Fruit fly (Drosophila melanogaster) S2 (cell line): ENCODE measurements around the gene Ubr3.

Source experiments
- CG8478 ChIP-seq: fragments of >200 bp; optimal IDR thresholded peaks from 2 replicates; lab custom pipeline; 2018
- CTCF ChIP-seq, 2 experiments: fragments of >200 bp; optimal IDR thresholded peaks; 2 replicates each; lab custom pipeline; 2018

Gene Ubr3

dm6 chrX:7975516-7976257 is 40.0 kb downstream of the Ubr3 start:
- TF ChIP-seq CG8478 (no peak), CTCF (optimal IDR thresholded peaks at IDR 0.05; lab: Kevin White, UChicago) (no peak)

DNA sequence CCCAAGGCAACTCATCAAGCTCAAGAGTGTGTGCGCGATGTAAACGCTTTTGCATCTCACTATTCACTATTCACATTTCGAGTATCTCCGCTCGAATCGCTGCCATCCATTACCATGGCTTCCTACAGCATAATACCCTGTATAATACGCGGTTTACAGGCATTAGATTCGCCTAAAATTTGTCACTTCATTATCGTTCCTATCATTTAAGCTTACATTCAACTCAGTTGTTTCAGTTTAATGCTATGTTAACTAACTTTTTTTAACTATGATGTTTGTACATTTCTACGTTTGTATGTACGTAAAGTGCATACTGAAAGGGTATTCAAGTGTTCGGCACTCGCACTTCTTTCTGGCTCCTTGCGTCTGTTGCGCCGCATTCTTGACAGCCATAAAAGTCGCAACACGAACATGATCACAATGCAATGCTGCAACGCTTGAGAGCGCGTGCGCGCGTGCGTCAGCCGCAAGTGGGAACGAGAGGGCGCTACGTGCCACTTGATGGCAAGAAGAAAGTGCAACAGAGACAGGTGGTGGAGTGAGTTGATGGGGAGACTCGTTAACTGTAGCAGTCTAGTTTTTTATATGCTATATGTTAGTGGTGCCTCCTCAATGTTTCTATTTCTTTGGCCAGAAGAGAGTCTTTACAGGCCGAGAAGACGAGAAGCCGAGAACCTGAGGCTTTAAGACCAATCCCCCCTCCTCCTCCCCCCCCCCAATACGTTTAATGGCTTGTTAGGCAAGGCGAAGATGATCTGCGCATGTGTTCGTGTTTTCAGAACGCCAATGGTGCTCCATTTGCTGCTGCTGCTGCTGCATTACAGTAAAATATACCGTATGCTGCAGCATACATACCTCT is 41.5 kb downstream of the Ubr3 start:
- TF ChIP-seq CG8478 (no peak), CTCF (optimal IDR thresholded peaks at IDR 0.05; lab: Kevin White, UChicago) (no peak)

DNA sequence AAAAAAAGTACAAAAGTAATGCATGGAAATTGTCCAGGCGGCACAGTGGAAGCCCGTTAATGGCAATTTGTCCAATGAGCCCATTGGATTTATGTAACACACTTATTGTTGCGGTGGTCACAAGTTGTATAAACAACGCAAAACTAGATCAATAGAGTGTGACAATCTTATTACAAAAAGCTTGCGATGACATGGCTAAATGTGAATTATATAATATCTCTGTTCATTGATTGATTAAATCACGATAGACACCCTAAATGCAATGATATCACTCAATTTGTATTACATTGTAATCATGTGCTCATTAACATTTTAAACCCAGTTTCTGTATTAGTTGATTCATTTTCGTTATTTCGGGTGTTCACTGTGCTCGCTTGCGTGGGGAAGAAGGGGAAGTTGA is 42.3 kb downstream of the Ubr3 start:
- TF ChIP-seq CG8478 (no peak), CTCF (optimal IDR thresholded peaks at IDR 0.05; lab: Kevin White, UChicago) (no peak)

dm6 chrX:7979202-7979601 is 43.5 kb downstream of the Ubr3 start:
- TF ChIP-seq CG8478, result no peak
- no peak for TF ChIP-seq CTCF (optimal IDR thresholded peaks at IDR 0.05; lab: Kevin White, UChicago)

- TF ChIP-seq CG8478 (no peak), CTCF (optimal IDR thresholded peaks at IDR 0.05; lab: Kevin White, UChicago) (no peak)
Observed at dm6 chrX:7980786-7981185, 45.1 kb downstream of the Ubr3 start.

- TF ChIP-seq CG8478, result no peak
- TF ChIP-seq CTCF (optimal IDR thresholded peaks at IDR 0.05; lab: Kevin White, UChicago), result no peak
Observed at dm6 chrX:7986551-7986950, 50.9 kb downstream of the Ubr3 start.

- no peak for TF ChIP-seq CTCF (optimal IDR thresholded peaks at IDR 0.05; lab: Kevin White, UChicago)
- TF ChIP-seq CG8478, result no peak
Observed at dm6 chrX:7995171-7995747, 59.6 kb downstream of the Ubr3 start, which contains the start of gene Tbh. TSS of gene Tbh (plus strand) at chrX:7995697.
